Worm (Caenorhabditis elegans): ENCODE measurements around the gene clik-1.

clik-1 gene

ce11 chrV:6726279-6726678 lies 42.3 kb downstream of the clik-1 start:
- peak; percentile 85 for TF ChIP-seq dsc-1 (tag; optimal IDR thresholded peaks at IDR 0.05)
- TF ChIP-seq egl-13 (tag; optimal IDR thresholded peaks at IDR 0.05), result peak; percentile 15
- no peak for TF ChIP-seq efl-1 (optimal IDR thresholded peaks at IDR 0.05)
- TF ChIP-seq efl-1 (GFP tag; optimal IDR thresholded peaks at IDR 0.05 in 1 of 2), result peak in 1 of 2 experiments; percentile 59
- peak; percentile 4 for TF ChIP-seq fkh-8 (tag; optimal IDR thresholded peaks at IDR 0.05)
- TF ChIP-seq pag-3 (tag; optimal IDR thresholded peaks at IDR 0.05; ENCODE audit: borderline replicate concordance, insufficient read depth), result no peak
- TF ChIP-seq lin-14 (GFP tag; optimal IDR thresholded peaks at IDR 0.05), result peak; percentile 52

ce11 chrV:6722378-6722777 lies 46.2 kb downstream of the clik-1 start, which contains the start of gene ZC487.2:
Gene ZC487.2, minus strand, starts transcription at chrV:6722478.
- TF ChIP-seq snpc-4 (tag; optimal IDR thresholded peaks at IDR 0.05), result no peak
- no peak for TF ChIP-seq nhr-12 (tag; optimal IDR thresholded peaks at IDR 0.05)
- TF ChIP-seq hlh-4 (tag; optimal IDR thresholded peaks at IDR 0.05), result no peak
- TF ChIP-seq mab-9 (GFP tag; IDR thresholded peaks at IDR 0.05), result no peak
- no peak for TF ChIP-seq ztf-4 (tag; optimal IDR thresholded peaks at IDR 0.05)
- TF ChIP-seq efl-3 (GFP tag; optimal IDR thresholded peaks at IDR 0.05), result no peak
- TF ChIP-seq nhr-28 (tag; optimal IDR thresholded peaks at IDR 0.05), result no peak
- no peak for TF ChIP-seq rnt-1 (tag; optimal IDR thresholded peaks at IDR 0.05)
- TF ChIP-seq fos-1 (tag; optimal IDR thresholded peaks at IDR 0.05), result no peak
- TF ChIP-seq zag-1 (tag; optimal IDR thresholded peaks at IDR 0.05), result no peak
- TF ChIP-seq fkh-10 (GFP tag; optimal IDR thresholded peaks at IDR 0.05), result no peak
- TF ChIP-seq ceh-82 (tag; optimal IDR thresholded peaks at IDR 0.05), result no peak
- no peak for TF ChIP-seq Y116A8C.19 (tag; optimal IDR thresholded peaks at IDR 0.05; ENCODE audit: borderline replicate concordance)
- TF ChIP-seq nhr-11 (tag; optimal IDR thresholded peaks at IDR 0.05), result no peak
- TF ChIP-seq lir-3 (tag; optimal IDR thresholded peaks at IDR 0.05; ENCODE audit: poor library complexity), result no peak
- no peak for TF ChIP-seq snu-23 (GFP tag; optimal IDR thresholded peaks at IDR 0.05)

ce11 chrV:6718232-6718631 lies 50.3 kb downstream of the clik-1 start, which contains the start of gene srg-30:
Gene srg-30, minus strand, starts transcription at chrV:6718332.
- TF ChIP-seq mep-1 (tag; optimal IDR thresholded peaks at IDR 0.05), result no peak
- no peak for TF ChIP-seq tbx-2 (tag; optimal IDR thresholded peaks at IDR 0.05)
- TF ChIP-seq lin-39 (tag; optimal IDR thresholded peaks at IDR 0.05), result no peak
- TF ChIP-seq lin-15B (tag; optimal IDR thresholded peaks at IDR 0.05), result no peak
- no peak for TF ChIP-seq fkh-8 (tag; optimal IDR thresholded peaks at IDR 0.05)
- no peak for TF ChIP-seq unc-130 (tag; optimal IDR thresholded peaks at IDR 0.05)
- TF ChIP-seq nhr-47 (tag; optimal IDR thresholded peaks at IDR 0.05), result no peak
- no peak for TF ChIP-seq C04F5.9 (tag; optimal IDR thresholded peaks at IDR 0.05)

All from whole organism, L1 larva.